Fruit fly (Drosophila melanogaster) whole organism, pupa: ENCODE results near the gene Brms1.

Experiments used
- CG10348 ChIP-seq: fragments of 200-800 bp; sonication (Bioruptor generic); IDR thresholded peaks from 2 replicates; pipeline ENCODE4 v1.3.6; 2022; ENCODE audit warnings: missing biosample characterization, missing genetic modification characterization
- CG14655 ChIP-seq: fragments of 200-800 bp; sonication (Bioruptor generic); optimal IDR thresholded peaks from 3 replicates; lab custom pipeline; 2017; ENCODE audit warnings: mild to moderate bottlenecking, missing biosample characterization, missing genetic modification reagents, missing genetic modification characterization
- CG15710 ChIP-seq: fragments of 200-800 bp; sonication (Bioruptor generic); optimal IDR thresholded peaks from 2 replicates; lab custom pipeline; 2018; ENCODE audit warnings: missing biosample characterization, mild to moderate bottlenecking, missing genetic modification characterization, moderate library complexity
- CG34367 ChIP-seq: fragments of 200-800 bp; sonication (Bioruptor generic); optimal IDR thresholded peaks from 2 replicates; lab custom pipeline; 2018; ENCODE audit warnings: missing biosample characterization, mild to moderate bottlenecking, missing genetic modification characterization
- CG4496 ChIP-seq: fragments of 200-800 bp; sonication (Bioruptor generic); IDR thresholded peaks from 3 replicates; pipeline ENCODE4 v1.3.6; 2022; ENCODE audit warnings: missing biosample characterization, missing genetic modification characterization
- CG9948 ChIP-seq: fragments of 200-800 bp; sonication (Bioruptor generic); optimal IDR thresholded peaks from 2 replicates; lab custom pipeline; 2018; ENCODE audit warnings: missing biosample characterization, mild to moderate bottlenecking, missing genetic modification characterization, moderate library complexity
- EcR ChIP-seq: fragments of 200-800 bp; sonication (Bioruptor generic); optimal IDR thresholded peaks from 3 replicates; lab custom pipeline; 2019; ENCODE audit warnings: missing biosample characterization, missing genetic modification characterization, mild to moderate bottlenecking, moderate library complexity, missing genetic modification reagents
- Ets98B ChIP-seq: fragments of 200-800 bp; sonication (Bioruptor generic); IDR thresholded peaks from 2 replicates; pipeline ENCODE4 v1.3.6; 2022; ENCODE audit warnings: missing biosample characterization, missing genetic modification characterization
- Pif1A ChIP-seq: fragments of 200-800 bp; sonication (Bioruptor generic); optimal IDR thresholded peaks from 3 replicates; lab custom pipeline; 2016; ENCODE audit warnings: missing biosample characterization, missing genetic modification characterization
- Snoo ChIP-seq: fragments of 200-800 bp; sonication (Bioruptor generic); optimal IDR thresholded peaks from 3 replicates; lab custom pipeline; 2017; ENCODE audit warnings: missing biosample characterization, mild to moderate bottlenecking, missing genetic modification characterization, inconsistent platforms
- fd96Ca ChIP-seq: fragments of 200-800 bp; sonication (Bioruptor generic); IDR thresholded peaks from 3 replicates; pipeline ENCODE4 v1.3.6; 2022; ENCODE audit warnings: missing biosample characterization, missing genetic modification characterization
- gl ChIP-seq: fragments of 200-800 bp; sonication (Bioruptor generic); optimal IDR thresholded peaks from 2 replicates; lab custom pipeline; 2018; ENCODE audit warnings: missing biosample characterization, mild to moderate bottlenecking, missing genetic modification characterization
- rn ChIP-seq: fragments of 200-800 bp; sonication (Bioruptor generic); IDR thresholded peaks from 2 replicates; pipeline ENCODE4 v1.3.6; 2022; ENCODE audit warnings: missing biosample characterization, missing genetic modification characterization

DNA sequence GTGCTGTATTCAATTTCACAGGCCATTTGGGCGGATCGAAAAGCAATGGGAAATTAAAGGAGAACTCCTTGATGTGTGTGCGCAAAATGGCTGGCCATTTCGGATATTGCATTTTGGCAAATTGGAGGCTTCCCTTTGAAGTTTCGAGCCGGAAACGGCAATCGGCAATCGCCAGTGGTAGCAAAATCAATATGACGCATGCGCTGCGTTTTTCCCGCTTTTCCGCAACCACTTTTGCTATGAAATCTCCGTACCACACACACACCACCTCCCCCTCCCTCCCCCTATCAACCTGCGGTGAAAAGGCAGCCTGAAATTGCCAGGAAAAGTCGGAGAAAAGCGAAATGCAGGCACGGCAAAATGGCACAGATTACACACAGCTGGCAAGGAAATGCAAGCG lies 12.9 kb upstream of the Brms1 start:
- TF ChIP-seq CG10348 (GFP tag; lab: Robert Waterston, UW), result no peak
- no peak for TF ChIP-seq CG34367 (tag; lab: Kevin White, UChicago)
- TF ChIP-seq fd96Ca (GFP tag; lab: Robert Waterston, UW), result no peak
- no peak for TF ChIP-seq Snoo
- TF ChIP-seq CG4496, result no peak
- TF ChIP-seq Pif1A (GFP tag; lab: Kevin White, UChicago), result no peak
- TF ChIP-seq CG15710 (tag; lab: Kevin White, UChicago), result no peak
- TF ChIP-seq CG9948 (tag; lab: Kevin White, UChicago), result no peak
- TF ChIP-seq rn (GFP tag; lab: Robert Waterston, UW), result no peak
- TF ChIP-seq gl, result no peak
- TF ChIP-seq EcR (GFP tag; lab: Kevin White, UChicago), result no peak
- TF ChIP-seq CG14655 (GFP tag; lab: Kevin White, UChicago), result no peak
- no peak for TF ChIP-seq Ets98B (GFP tag; lab: Robert Waterston, UW)
